Worm (Caenorhabditis elegans): Measurements from ENCODE around the gene iff-2.

iff-2 gene

DNA sequence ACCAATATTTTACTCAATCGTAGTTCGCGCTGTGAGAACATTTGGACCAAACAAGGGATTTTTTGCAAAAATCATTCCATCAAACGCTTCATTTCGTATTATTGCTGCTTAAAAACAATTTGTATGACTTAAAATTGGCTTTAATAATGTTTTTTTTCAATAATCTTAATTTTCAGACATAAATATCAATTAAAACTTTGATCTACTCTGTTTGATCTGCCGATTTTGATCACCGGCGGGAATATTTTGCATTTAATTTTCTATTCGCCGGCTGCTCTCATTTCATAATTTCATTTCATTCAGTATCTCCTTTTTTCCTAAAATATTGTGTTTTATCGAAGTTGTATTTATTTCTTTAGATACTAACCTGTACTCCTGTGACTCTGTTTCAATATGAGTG lies 14.0 kb upstream of the iff-2 start, which contains the start of gene puf-5 (continued):
- TF ChIP-seq ceh-91 (GFP tag; IDR thresholded peaks at IDR 0.05) (peak; percentile 70), gei-17 (GFP tag; optimal IDR thresholded peaks at IDR 0.05) (no peak), cebp-2 (GFP tag; IDR thresholded peaks at IDR 0.05) (no peak)

DNA sequence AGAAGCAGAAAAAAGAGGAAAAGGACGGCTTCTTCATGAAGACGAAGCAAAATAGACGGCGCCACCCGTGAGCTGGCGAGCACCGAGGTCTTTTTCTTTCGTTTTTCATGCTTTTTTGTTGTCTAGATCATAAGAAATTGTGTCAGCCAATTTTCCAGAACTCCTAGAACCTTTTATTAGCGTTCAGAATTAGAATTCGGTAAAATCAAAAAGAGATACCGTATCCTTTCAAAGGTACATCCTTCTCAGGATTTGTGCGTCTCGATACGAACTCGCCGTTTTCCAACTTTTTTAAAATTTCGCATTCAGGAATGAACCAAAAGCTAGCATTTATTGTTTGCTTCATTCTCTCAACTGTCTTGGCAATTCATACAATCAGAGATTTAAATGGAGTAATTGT lies 11.9 kb upstream of the iff-2 start, which contains the start of gene F54C9.7:
F54C9.7 (plus strand) TSS at position 301 of the 400 bp plus-strand sequence.
- TF ChIP-seq ceh-79 (tag; optimal IDR thresholded peaks at IDR 0.05), result no peak
- TF ChIP-seq madf-6 (GFP tag; IDR thresholded peaks at IDR 0.05), result no peak
- TF ChIP-seq nhr-120 (GFP tag; IDR thresholded peaks at IDR 0.05), result no peak
- no peak for TF ChIP-seq ZK185.1 (tag; optimal IDR thresholded peaks at IDR 0.05; ENCODE audit: poor library complexity, severe bottlenecking)
- no peak for TF ChIP-seq Y79H2A.3 (GFP tag; conservative IDR thresholded peaks at IDR 0.05)
- no peak for TF ChIP-seq Y53G8AR.9 (GFP tag; conservative IDR thresholded peaks at IDR 0.05)

DNA sequence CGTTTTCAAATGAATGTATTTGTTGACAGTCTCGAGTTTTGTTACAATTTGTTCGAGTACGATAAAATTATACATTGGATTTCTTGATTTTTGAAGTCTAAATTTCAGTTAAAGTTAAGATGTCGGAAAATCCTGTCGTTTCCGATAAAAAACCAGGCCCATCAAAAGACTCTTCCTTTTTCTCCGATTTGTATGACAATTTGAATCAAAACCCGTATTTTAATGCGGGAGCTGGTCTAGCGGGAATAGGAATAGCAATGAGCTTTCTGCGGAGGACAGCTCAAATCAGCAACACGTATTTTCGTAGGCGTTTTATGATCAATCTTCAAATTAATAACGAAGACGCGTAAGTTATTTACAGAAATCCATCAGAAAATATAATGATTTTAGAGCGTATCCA lies 9.8 kb upstream of the iff-2 start, which contains the start of gene bcs-1:
bcs-1 (plus strand) TSS at position 109 of the 400 bp plus-strand sequence.
- peak; percentile 70; the same call in 1 of the 2 replicates for TF ChIP-seq madf-6 (GFP tag; IDR thresholded peaks at IDR 0.05)
- no peak for TF ChIP-seq xnd-1 (tag; optimal IDR thresholded peaks at IDR 0.05)
- no peak for TF ChIP-seq akir-1 (GFP tag; optimal IDR thresholded peaks at IDR 0.05)
- TF ChIP-seq lin-54 (GFP tag; optimal IDR thresholded peaks at IDR 0.05), result peak; percentile 10
- TF ChIP-seq pha-4 (tag; optimal IDR thresholded peaks at IDR 0.05), result no peak
- peak; percentile 36 for TF ChIP-seq snpc-1.1 (tag; optimal IDR thresholded peaks at IDR 0.05; ENCODE audit: insufficient read depth)
- no peak for TF ChIP-seq ceh-58 (GFP tag; IDR thresholded peaks at IDR 0.05)
- TF ChIP-seq F23B12.7 (tag; optimal IDR thresholded peaks at IDR 0.05; ENCODE audit: insufficient read depth), result no peak
- TF ChIP-seq D2030.7 (GFP tag; IDR thresholded peaks at IDR 0.05), result no peak
- no peak for TF ChIP-seq ZK185.1 (tag; optimal IDR thresholded peaks at IDR 0.05; ENCODE audit: poor library complexity, severe bottlenecking)
- TF ChIP-seq lsy-27 (tag; optimal IDR thresholded peaks at IDR 0.05; ENCODE audit: borderline replicate concordance, insufficient read depth), result no peak
- TF ChIP-seq F49E8.2 (tag; optimal IDR thresholded peaks at IDR 0.05; ENCODE audit: insufficient read depth), result no peak
- TF ChIP-seq madf-3 (GFP tag; IDR thresholded peaks at IDR 0.05), result 0 out of 2 replicates have a peak, but pooled peaks have one; percentile 67
- 0 out of 2 replicates have a peak, but pooled peaks have one; percentile 14 for TF ChIP-seq C17E4.6 (GFP tag; IDR thresholded peaks at IDR 0.05)
- TF ChIP-seq F39B2.1 (GFP tag; IDR thresholded peaks at IDR 0.05), result 0 out of 2 replicates have a peak, but pooled peaks have one; percentile 44
- TF ChIP-seq Y53G8AR.9 (GFP tag; conservative IDR thresholded peaks at IDR 0.05), result peak; percentile 61; the same call in 1 of the 2 replicates
- TF ChIP-seq ceh-100 (GFP tag; IDR thresholded peaks at IDR 0.05), result 0 out of 2 replicates have a peak, but pooled peaks have one; percentile 8
- TF ChIP-seq snpc-4 (GFP tag; optimal IDR thresholded peaks at IDR 0.05), result peak; percentile 28
- TF ChIP-seq snpc-4 (tag; optimal IDR thresholded peaks at IDR 0.05), result no peak
- TF ChIP-seq fkh-3 (tag; optimal IDR thresholded peaks at IDR 0.05), result no peak
- peak; percentile 52; the same call in 1 of the 2 replicates for TF ChIP-seq B0336.3 (GFP tag; IDR thresholded peaks at IDR 0.05)
- no peak for TF ChIP-seq somi-1 (GFP tag; optimal IDR thresholded peaks at IDR 0.05)
- TF ChIP-seq ekl-4 (GFP tag; IDR thresholded peaks at IDR 0.05), result 0 out of 2 replicates have a peak, but pooled peaks have one; percentile 20
- TF ChIP-seq F33H1.4 (GFP tag; IDR thresholded peaks at IDR 0.05), result peak; percentile 19
- no peak for TF ChIP-seq snpc-1.3 (tag; optimal IDR thresholded peaks at IDR 0.05; ENCODE audit: insufficient read depth)
- no peak for TF ChIP-seq Y53F4B.3 (GFP tag; IDR thresholded peaks at IDR 0.05)
- TF ChIP-seq attf-6 (GFP tag; IDR thresholded peaks at IDR 0.05), result peak; percentile 42
- peak; percentile 26 for TF ChIP-seq lsl-1 (GFP tag; optimal IDR thresholded peaks at IDR 0.05)
- TF ChIP-seq ceh-91 (GFP tag; IDR thresholded peaks at IDR 0.05), result 0 out of 2 replicates have a peak, but pooled peaks have one; percentile 10
- no peak for TF ChIP-seq F57C9.4 (tag; optimal IDR thresholded peaks at IDR 0.05)
